Fruit fly (Drosophila melanogaster) whole organism, embryonic: ENCODE results near the gene CG8100.

Experiments
- Aef1 ChIP-seq: fragments of 200-800 bp; sonication (Bioruptor generic); IDR thresholded peaks from 3 replicates; pipeline ENCODE4 v1.3.6; 2022; ENCODE audit warnings: missing biosample characterization, missing genetic modification characterization
- BEAF-32 ChIP-seq: fragments of 200-800 bp; sonication (Bioruptor generic); optimal IDR thresholded peaks from 3 replicates; lab custom pipeline; 2017; ENCODE audit warnings: missing biosample characterization, missing genetic modification characterization, mild to moderate bottlenecking, moderate library complexity, missing genetic modification reagents
- CG10654 ChIP-seq: fragments of 200-800 bp; sonication (Bioruptor generic); optimal IDR thresholded peaks from 2 replicates; lab custom pipeline; 2016; ENCODE audit warnings: missing biosample characterization, missing genetic modification characterization
- CG14441 ChIP-seq: fragments of 200-800 bp; sonication (Bioruptor generic); IDR thresholded peaks from 2 replicates; pipeline ENCODE4 v1.3.6; 2022; ENCODE audit warnings: missing biosample characterization, missing genetic modification characterization
- CG15011 ChIP-seq: fragments of 200-800 bp; sonication (Bioruptor generic); optimal IDR thresholded peaks from 3 replicates; lab custom pipeline; 2018; ENCODE audit warnings: missing biosample characterization, mild to moderate bottlenecking, missing genetic modification characterization
- CG15696 ChIP-seq: fragments of 200-800 bp; sonication (Bioruptor generic); optimal IDR thresholded peaks from 2 replicates; lab custom pipeline; 2019; ENCODE audit warnings: missing biosample characterization, mild to moderate bottlenecking, missing genetic modification characterization, moderate library complexity
- CG18476 ChIP-seq: fragments of 200-800 bp; sonication (Bioruptor generic); optimal IDR thresholded peaks from 2 replicates; lab custom pipeline; 2016; ENCODE audit warnings: missing biosample characterization, mild to moderate bottlenecking, missing genetic modification characterization
- CG18619 ChIP-seq: fragments of 200-800 bp; sonication (Bioruptor generic); optimal IDR thresholded peaks from 3 replicates; lab custom pipeline; 2017; ENCODE audit warnings: missing biosample characterization, mild to moderate bottlenecking, missing genetic modification characterization
- CG31224 ChIP-seq: fragments of 200-800 bp; sonication (Bioruptor generic); IDR thresholded peaks from 2 replicates; pipeline ENCODE4 v1.3.6; 2022; ENCODE audit warnings: missing biosample characterization, missing genetic modification characterization
- CG34376 ChIP-seq: fragments of 200-800 bp; sonication (Bioruptor generic); optimal IDR thresholded peaks from 2 replicates; lab custom pipeline; 2018; ENCODE audit warnings: missing biosample characterization, mild to moderate bottlenecking, missing genetic modification characterization
- CG3838 ChIP-seq: fragments of 200-800 bp; sonication (Bioruptor generic); optimal IDR thresholded peaks from 3 replicates; lab custom pipeline; 2016; ENCODE audit warnings: missing biosample characterization, missing genetic modification characterization
- CG4282 ChIP-seq: fragments of 200-800 bp; sonication (Bioruptor generic); optimal IDR thresholded peaks from 2 replicates; lab custom pipeline; 2016; ENCODE audit warnings: missing biosample characterization, missing genetic modification characterization
- CG6791 ChIP-seq: fragments of 200-800 bp; sonication (Bioruptor generic); IDR thresholded peaks from 3 replicates; pipeline ENCODE4 v1.3.6; 2022; ENCODE audit warnings: missing biosample characterization, missing genetic modification characterization; ENCODE audit not compliant: partially characterized antibody
- CG7372 ChIP-seq: fragments of 200-800 bp; sonication (Bioruptor generic); IDR thresholded peaks from 2 replicates; pipeline ENCODE4 v1.3.6; 2022; ENCODE audit warnings: missing biosample characterization, missing genetic modification characterization
- CG7928 ChIP-seq: fragments of 200-800 bp; sonication (Bioruptor generic); optimal IDR thresholded peaks from 2 replicates; lab custom pipeline; 2017; ENCODE audit warnings: missing biosample characterization, mild to moderate bottlenecking, missing genetic modification characterization
- CG8290 ChIP-seq, 3 experiments: fragments of 200-800 bp; sonication (Bioruptor generic); optimal IDR thresholded peaks; 2 replicates each; lab custom pipeline; 2016 to 2019; ENCODE audit warnings: missing biosample characterization in 3 of 3, missing genetic modification characterization in 3 of 3, mild to moderate bottlenecking in 2 of 3, moderate library complexity in 1 of 3
- CG8359 ChIP-seq: fragments of 200-800 bp; sonication (Bioruptor generic); optimal IDR thresholded peaks from 2 replicates; lab custom pipeline; 2017; ENCODE audit warnings: missing biosample characterization, mild to moderate bottlenecking, missing genetic modification characterization, borderline replicate concordance
- CG8765 ChIP-seq: fragments of 200-800 bp; sonication (Bioruptor generic); IDR thresholded peaks from 2 replicates; pipeline ENCODE4 v1.3.6; 2022; ENCODE audit warnings: missing biosample characterization, missing genetic modification characterization
- CG9876 ChIP-seq: fragments of 200-800 bp; sonication (Bioruptor generic); optimal IDR thresholded peaks from 2 replicates; lab custom pipeline; 2016; ENCODE audit warnings: missing biosample characterization, missing genetic modification characterization
- CG9932 ChIP-seq: fragments of 200-800 bp; sonication (Bioruptor generic); IDR thresholded peaks from 2 replicates; pipeline ENCODE4 v1.3.6; 2022; ENCODE audit warnings: missing biosample characterization, missing genetic modification characterization
- Dip3 ChIP-seq: fragments of 200-800 bp; sonication (Bioruptor generic); optimal IDR thresholded peaks from 3 replicates; lab custom pipeline; 2016; ENCODE audit warnings: missing biosample characterization, missing genetic modification characterization
- E2f1 ChIP-seq: fragments of 200-800 bp; sonication (Bioruptor generic); IDR thresholded peaks from 2 replicates; pipeline ENCODE4 v1.3.6; 2022; ENCODE audit warnings: missing biosample characterization, missing genetic modification characterization
- HLH54F ChIP-seq: fragments of 200-800 bp; sonication (Bioruptor generic); optimal IDR thresholded peaks from 3 replicates; lab custom pipeline; 2016; ENCODE audit warnings: missing biosample characterization, missing genetic modification characterization
- Hand ChIP-seq: fragments of 200-800 bp; sonication (Bioruptor generic); optimal IDR thresholded peaks from 2 replicates; lab custom pipeline; 2017; ENCODE audit warnings: mild to moderate bottlenecking, missing biosample characterization, missing genetic modification reagents, missing genetic modification characterization
- Hey ChIP-seq: fragments of 200-800 bp; sonication (Bioruptor generic); optimal IDR thresholded peaks from 3 replicates; lab custom pipeline; 2018; ENCODE audit warnings: missing biosample characterization, mild to moderate bottlenecking, missing genetic modification characterization
- Kr ChIP-seq: fragments of 200-800 bp; sonication (Bioruptor generic); optimal IDR thresholded peaks from 2 replicates; lab custom pipeline; 2017; ENCODE audit warnings: missing biosample characterization, mild to moderate bottlenecking, missing genetic modification characterization
- MBD-R2 ChIP-seq: fragments of 200-800 bp; sonication (Bioruptor generic); IDR thresholded peaks from 2 replicates; pipeline ENCODE4 v1.3.6; 2022; ENCODE audit warnings: missing biosample characterization, missing genetic modification characterization
- Meics ChIP-seq: fragments of 200-800 bp; sonication (Bioruptor generic); optimal IDR thresholded peaks from 2 replicates; lab custom pipeline; 2017; ENCODE audit warnings: missing biosample characterization, mild to moderate bottlenecking, missing genetic modification characterization
- Poxn ChIP-seq: fragments of 200-800 bp; sonication (Bioruptor generic); IDR thresholded peaks from 2 replicates; pipeline ENCODE4 v1.3.6; 2022; ENCODE audit warnings: missing biosample characterization, missing genetic modification characterization
- Sox100B ChIP-seq: fragments of 200-800 bp; sonication (Bioruptor generic); optimal IDR thresholded peaks from 3 replicates; lab custom pipeline; 2018; ENCODE audit warnings: missing biosample characterization, mild to moderate bottlenecking, missing genetic modification characterization
- crc ChIP-seq: fragments of 200-800 bp; sonication (Bioruptor generic); optimal IDR thresholded peaks from 2 replicates; lab custom pipeline; 2016; ENCODE audit warnings: missing biosample characterization, missing genetic modification characterization
- fd102C ChIP-seq: fragments of 200-800 bp; sonication (Bioruptor generic); optimal IDR thresholded peaks from 2 replicates; lab custom pipeline; 2018; ENCODE audit warnings: missing biosample characterization, mild to moderate bottlenecking, missing genetic modification characterization, moderate library complexity
- fd3F ChIP-seq: fragments of 200-800 bp; sonication (Bioruptor generic); optimal IDR thresholded peaks from 2 replicates; lab custom pipeline; 2018; ENCODE audit warnings: missing biosample characterization, mild to moderate bottlenecking, missing genetic modification characterization, moderate library complexity
- fru ChIP-seq: fragments of >200 bp; optimal IDR thresholded peaks from 2 replicates; lab custom pipeline; 2017
- fu2 ChIP-seq: fragments of 200-800 bp; sonication (Bioruptor generic); optimal IDR thresholded peaks from 2 replicates; lab custom pipeline; 2016; ENCODE audit warnings: missing biosample characterization, missing genetic modification characterization
- hkb ChIP-seq, 2 experiments: fragments of 200-800 bp in 1 of 2; fragments of >200 bp in 1 of 2; sonication (Bioruptor generic) in 1 of 2; IDR thresholded peaks in 1 of 2; optimal IDR thresholded peaks in 1 of 2; 2 replicates each; pipeline versions ENCODE4 v1.3.6 to Lab custom; 2017 to 2022; ENCODE audit warnings: missing biosample characterization in 1 of 2, missing genetic modification characterization in 1 of 2
- ind ChIP-seq: fragments of 200-800 bp; sonication (Bioruptor generic); optimal IDR thresholded peaks from 3 replicates; lab custom pipeline; 2016; ENCODE audit warnings: missing biosample characterization, missing genetic modification characterization
- inv ChIP-seq: fragments of 200-800 bp; sonication (Bioruptor generic); IDR thresholded peaks from 2 replicates; pipeline ENCODE4 v1.3.6; 2022; ENCODE audit warnings: missing biosample characterization, missing genetic modification characterization; ENCODE audit not compliant: partially characterized antibody
- kay ChIP-seq: fragments of 200-800 bp; sonication (Bioruptor generic); optimal IDR thresholded peaks from 2 replicates; lab custom pipeline; 2016; ENCODE audit warnings: missing biosample characterization, missing genetic modification characterization
- lbe ChIP-seq: fragments of 200-800 bp; sonication (Bioruptor generic); optimal IDR thresholded peaks from 2 replicates; lab custom pipeline; 2016; ENCODE audit warnings: missing biosample characterization, mild to moderate bottlenecking, missing genetic modification characterization
- nau ChIP-seq: fragments of 200-800 bp; sonication (Bioruptor generic); optimal IDR thresholded peaks from 3 replicates; lab custom pipeline; 2017; ENCODE audit warnings: missing biosample characterization, mild to moderate bottlenecking, missing genetic modification characterization, missing genetic modification reagents
- pita ChIP-seq: fragments of 200-800 bp; sonication (Bioruptor generic); optimal IDR thresholded peaks from 2 replicates; lab custom pipeline; 2017; ENCODE audit warnings: missing biosample characterization, mild to moderate bottlenecking, missing genetic modification characterization
- pum ChIP-seq: fragments of 200-800 bp; sonication (Bioruptor generic); optimal IDR thresholded peaks from 2 replicates; lab custom pipeline; 2016; ENCODE audit warnings: missing biosample characterization, missing genetic modification characterization
- sc ChIP-seq, 3 experiments: fragments of >200 bp in 2 of 3; fragments of 200-800 bp in 1 of 3; sonication (Bioruptor generic) in 1 of 3; optimal IDR thresholded peaks; 2 replicates in 2 of 3; 3 replicates in 1 of 3; lab custom pipeline; 2017; ENCODE audit warnings: mild to moderate bottlenecking in 1 of 3, missing biosample characterization in 1 of 3, missing genetic modification characterization in 1 of 3, missing genetic modification reagents in 1 of 3
- sens ChIP-seq: fragments of 200-800 bp; sonication (Bioruptor generic); peaks from one replicate; lab custom pipeline; 2016; ENCODE audit warnings: missing biosample characterization, missing genetic modification characterization
- sob ChIP-seq: fragments of 200-800 bp; sonication (Bioruptor generic); IDR thresholded peaks from 2 replicates; pipeline ENCODE4 v1.3.6; 2022; ENCODE audit warnings: missing biosample characterization, missing genetic modification characterization
- tna ChIP-seq: fragments of 200-800 bp; sonication (Bioruptor generic); IDR thresholded peaks from 2 replicates; pipeline ENCODE4 v1.3.6; 2022; ENCODE audit warnings: missing biosample characterization, missing genetic modification characterization; ENCODE audit not compliant: partially characterized antibody
- tx ChIP-seq: fragments of 200-800 bp; sonication (Bioruptor generic); optimal IDR thresholded peaks from 2 replicates; lab custom pipeline; 2016; ENCODE audit warnings: missing biosample characterization, missing genetic modification characterization
- wor ChIP-seq: fragments of 200-800 bp; sonication (Bioruptor generic); IDR thresholded peaks from 2 replicates; pipeline ENCODE4 v1.3.6; 2022; ENCODE audit warnings: missing biosample characterization, missing genetic modification characterization

Gene CG8100

dm6 chr3L:14050944-14051548, 32.4 kb upstream of the CG8100 start, which contains the start of gene CG6833 (continued):
- TF ChIP-seq sens (GFP tag; lab: Kevin White, UChicago) (peak; percentile 86), tna (GFP tag; lab: Robert Waterston, UW) (no peak), kay (peak; percentile 33), sob (GFP tag; lab: Robert Waterston, UW) (peak; percentile 86), fru (lab: Kevin White, UChicago) (no peak), CG15696 (tag; lab: Kevin White, UChicago) (peak; percentile 66), CG15011 (GFP tag; lab: Kevin White, UChicago) (no peak), Dip3 (GFP tag; lab: Kevin White, UChicago) (peak; percentile 82), CG18476 (GFP tag; lab: Kevin White, UChicago) (peak; percentile 47), fd3F (GFP tag; lab: Kevin White, UChicago) (peak; percentile 8), CG4282 (GFP tag; lab: Kevin White, UChicago) (no peak), CG34376 (peak; percentile 5), ind (peak; percentile 84), inv (GFP tag; lab: Robert Waterston, UW) (no peak), HLH54F (peak; percentile 73), CG9932 (GFP tag; lab: Robert Waterston, UW) (peak; percentile 93), wor (GFP tag; lab: Robert Waterston, UW) (no peak), Hey (tag; lab: Kevin White, UChicago) (no peak), CG8359 (no peak), Sox100B (GFP tag; lab: Kevin White, UChicago) (no peak), CG8765 (GFP tag; lab: Robert Waterston, UW) (peak; percentile 65), Poxn (GFP tag; lab: Robert Waterston, UW) (no peak), CG9876 (GFP tag; lab: Kevin White, UChicago) (peak; percentile 77), fu2 (GFP tag; lab: Kevin White, UChicago) (peak; percentile 50), CG6791 (GFP tag; lab: Robert Waterston, UW) (no peak), hkb (optimal IDR thresholded peaks at IDR 0.05; lab: Kevin White, UChicago) (no peak), hkb (GFP tag; IDR thresholded peaks at IDR 0.05; lab: Robert Waterston, UW) (peak; percentile 72), CG10654 (GFP tag; lab: Kevin White, UChicago) (peak; percentile 61), nau (no peak), tx (GFP tag; lab: Kevin White, UChicago) (peak; percentile 42), pita (no peak), Aef1 (GFP tag; lab: Robert Waterston, UW) (peak; percentile 76), lbe (GFP tag; lab: Kevin White, UChicago) (no peak), CG31224 (peak; percentile 77), CG7372 (GFP tag; lab: Robert Waterston, UW) (peak; percentile 76), E2f1 (GFP tag; lab: Robert Waterston, UW) (peak; percentile 74), Meics (GFP tag; lab: Kevin White, UChicago) (peak; percentile 67), MBD-R2 (GFP tag; lab: Robert Waterston, UW) (peak; percentile 93), BEAF-32 (peak; percentile 32), CG18619 (GFP tag; lab: Kevin White, UChicago) (peak; percentile 34), fd102C (GFP tag; lab: Kevin White, UChicago) (no peak), CG7928 (GFP tag; lab: Kevin White, UChicago) (peak; percentile 4), Kr (GFP tag; lab: Kevin White, UChicago) (no peak), CG14441 (peak; percentile 84), CG8290 (GFP tag; optimal IDR thresholded peaks at IDR 0.05; lab: Kevin White, UChicago) (peak; percentile 65), CG8290 (tag; optimal IDR thresholded peaks at IDR 0.05; lab: Kevin White, UChicago) (peak in 1 of 2 experiments; percentile 92), pum (GFP tag; lab: Kevin White, UChicago) (peak; percentile 82), CG3838 (GFP tag; lab: Kevin White, UChicago) (no peak), sc (optimal IDR thresholded peaks at IDR 0.05; lab: Kevin White, UChicago) (no peak), sc (GFP tag; optimal IDR thresholded peaks at IDR 0.05; lab: Kevin White, UChicago) (no peak), Hand (no peak), crc (GFP tag; lab: Kevin White, UChicago) (no peak)
